Worm (Caenorhabditis elegans): ENCODE measurements around the gene bath-4.

Gene bath-4

ce11 chrII:1895762-1896161 lies 22.0 kb downstream of the bath-4 start, which contains the start of gene math-25:
TSS of gene math-25 (plus strand) at chrII:1896062.
- no peak for TF ChIP-seq nhr-237 (tag; optimal IDR thresholded peaks at IDR 0.05)
- TF ChIP-seq ham-2 (GFP tag; optimal IDR thresholded peaks at IDR 0.05) = no peak
- no peak for TF ChIP-seq M03D4.4 (tag; optimal IDR thresholded peaks at IDR 0.05)
- no peak for TF ChIP-seq unc-62 (GFP tag; optimal IDR thresholded peaks at IDR 0.05)
- no peak for TF ChIP-seq pha-4 (tag; optimal IDR thresholded peaks at IDR 0.05)

ce11 chrII:1895278-1895677 lies 22.5 kb downstream of the bath-4 start, which contains the start of gene C46F9.5:
TSS of gene C46F9.5 (plus strand) at chrII:1895578.
- TF ChIP-seq lin-32 (GFP tag; optimal IDR thresholded peaks at IDR 0.05) (no peak), ztf-11 (tag; optimal IDR thresholded peaks at IDR 0.05) (no peak), hlh-1 (tag; optimal IDR thresholded peaks at IDR 0.05) (no peak)

- no peak for TF ChIP-seq nhr-28 (tag; optimal IDR thresholded peaks at IDR 0.05)
- TF ChIP-seq ces-1 (GFP tag; optimal IDR thresholded peaks at IDR 0.05) = no peak
- TF ChIP-seq unc-120 (tag; optimal IDR thresholded peaks at IDR 0.05; ENCODE audit: poor library complexity, severe bottlenecking) = no peak
- TF ChIP-seq nhr-12 (tag; optimal IDR thresholded peaks at IDR 0.05) = no peak
- TF ChIP-seq ztf-11 (tag; optimal IDR thresholded peaks at IDR 0.05) = no peak
- no peak for TF ChIP-seq pha-4 (tag; optimal IDR thresholded peaks at IDR 0.05)
- no peak for TF ChIP-seq lsy-2 (tag; optimal IDR thresholded peaks at IDR 0.05)
- no peak for TF ChIP-seq nhr-76 (tag; optimal IDR thresholded peaks at IDR 0.05)
- no peak for TF ChIP-seq hlh-1 (tag; optimal IDR thresholded peaks at IDR 0.05)
- no peak for TF ChIP-seq mab-5 (tag; optimal IDR thresholded peaks at IDR 0.05)
- no peak for TF ChIP-seq sem-2 (GFP tag; optimal IDR thresholded peaks at IDR 0.05)
- no peak for TF ChIP-seq M03D4.4 (tag; optimal IDR thresholded peaks at IDR 0.05)
- no peak for TF ChIP-seq zip-8 (tag; optimal IDR thresholded peaks at IDR 0.05)
- no peak for TF ChIP-seq nhr-2 (tag; optimal IDR thresholded peaks at IDR 0.05)
- TF ChIP-seq mep-1 (tag; optimal IDR thresholded peaks at IDR 0.05) = no peak
- TF ChIP-seq sptf-1 (tag; optimal IDR thresholded peaks at IDR 0.05) = no peak
- TF ChIP-seq ham-2 (GFP tag; optimal IDR thresholded peaks at IDR 0.05) = no peak
These were observed 23.9 kb downstream of the bath-4 start, which contains the start of gene C16C4.1 for ce11 chrII:1893912-1894311. TSS of gene C16C4.1 (plus strand) at chrII:1894212.

ce11 chrII:1890682-1891081 lies 27.1 kb downstream of the bath-4 start, which contains the start of gene math-9:
TSS of gene math-9 (minus strand) at chrII:1890782.
- no peak for TF ChIP-seq pha-4 (tag; optimal IDR thresholded peaks at IDR 0.05)
- no peak for TF ChIP-seq ztf-11 (tag; optimal IDR thresholded peaks at IDR 0.05)
- no peak for TF ChIP-seq mls-2 (tag; optimal IDR thresholded peaks at IDR 0.05)
- no peak for TF ChIP-seq lsy-2 (tag; optimal IDR thresholded peaks at IDR 0.05)
- TF ChIP-seq nhr-76 (tag; optimal IDR thresholded peaks at IDR 0.05) = no peak
- no peak for TF ChIP-seq nhr-2 (tag; optimal IDR thresholded peaks at IDR 0.05)
- no peak for TF ChIP-seq M03D4.4 (tag; optimal IDR thresholded peaks at IDR 0.05)
- no peak for TF ChIP-seq nhr-237 (tag; optimal IDR thresholded peaks at IDR 0.05)
- TF ChIP-seq ham-2 (GFP tag; optimal IDR thresholded peaks at IDR 0.05) = no peak
- TF ChIP-seq ceh-83 (GFP tag; optimal IDR thresholded peaks at IDR 0.05) = no peak
- TF ChIP-seq cnd-1 (tag; optimal IDR thresholded peaks at IDR 0.05) = no peak
- TF ChIP-seq lin-13 (tag; optimal IDR thresholded peaks at IDR 0.05) = no peak
- TF ChIP-seq tbx-8 (GFP tag; optimal IDR thresholded peaks at IDR 0.05) = no peak
- no peak for TF ChIP-seq drap-1 (GFP tag; optimal IDR thresholded peaks at IDR 0.05)
- no peak for TF ChIP-seq blmp-1 (tag; optimal IDR thresholded peaks at IDR 0.05)
- TF ChIP-seq unc-39 (tag; optimal IDR thresholded peaks at IDR 0.05) = no peak
- no peak for TF ChIP-seq zip-8 (tag; optimal IDR thresholded peaks at IDR 0.05)
- no peak for TF ChIP-seq mep-1 (tag; optimal IDR thresholded peaks at IDR 0.05)
- no peak for TF ChIP-seq bed-3 (GFP tag; optimal IDR thresholded peaks at IDR 0.05)
- TF ChIP-seq flh-1 (GFP tag; optimal IDR thresholded peaks at IDR 0.05) = no peak

- TF ChIP-seq elt-3 (tag; optimal IDR thresholded peaks at IDR 0.05) (no peak), flh-1 (GFP tag; optimal IDR thresholded peaks at IDR 0.05) (no peak), M03D4.4 (tag; optimal IDR thresholded peaks at IDR 0.05) (no peak), lsy-2 (tag; optimal IDR thresholded peaks at IDR 0.05) (no peak), ceh-39 (tag; optimal IDR thresholded peaks at IDR 0.05) (no peak), bed-3 (GFP tag; optimal IDR thresholded peaks at IDR 0.05) (no peak), nhr-2 (tag; optimal IDR thresholded peaks at IDR 0.05) (no peak), nhr-12 (tag; optimal IDR thresholded peaks at IDR 0.05) (no peak), elt-1 (tag; optimal IDR thresholded peaks at IDR 0.05; ENCODE audit: borderline replicate concordance, insufficient read depth) (no peak), ceh-43 (GFP tag; optimal IDR thresholded peaks at IDR 0.05) (no peak), unc-39 (tag; optimal IDR thresholded peaks at IDR 0.05) (no peak), lin-13 (tag; optimal IDR thresholded peaks at IDR 0.05) (no peak), unc-62 (GFP tag; optimal IDR thresholded peaks at IDR 0.05) (no peak), tbx-8 (GFP tag; optimal IDR thresholded peaks at IDR 0.05) (no peak), sem-2 (GFP tag; optimal IDR thresholded peaks at IDR 0.05) (no peak), zip-8 (tag; optimal IDR thresholded peaks at IDR 0.05) (no peak), ces-1 (GFP tag; optimal IDR thresholded peaks at IDR 0.05) (no peak)
These were observed 28.7 kb downstream of the bath-4 start, which contains the start of gene math-8 for ce11 chrII:1889071-1889470. TSS of gene math-8 (minus strand) at chrII:1889171.
